Fruit fly (Drosophila melanogaster): ENCODE measurements around the gene CG11134.
A peak's percentile ranks its signal among the peaks of the same experiment; 100 is the strongest.

CG11134 gene

dm6 chrX:13781739-13782502 lies 44.2 kb downstream of the CG11134 start, which contains the start of the genes CtsB and amrt (continued):
- no peak for TF ChIP-seq ase (GFP tag; IDR thresholded peaks at IDR 0.05)
- no peak for TF ChIP-seq CG6272 (GFP tag; IDR thresholded peaks at IDR 0.05)
- peak; percentile 67; the same call in 2 of the 3 replicates for TF ChIP-seq CG34224 (GFP tag; IDR thresholded peaks at IDR 0.05; ENCODE audit: partially characterized antibody)
- TF ChIP-seq slou (GFP tag; optimal IDR thresholded peaks at IDR 0.05), result no peak
- no peak for TF ChIP-seq CG7928 (GFP tag; optimal IDR thresholded peaks at IDR 0.05)
- peak; percentile 18 for TF ChIP-seq tin (GFP tag; optimal IDR thresholded peaks at IDR 0.05)
- TF ChIP-seq croc (GFP tag; conservative IDR thresholded peaks at IDR 0.05), result no peak
- no peak for TF ChIP-seq BtbVII (GFP tag; optimal IDR thresholded peaks at IDR 0.05)
- no peak for TF ChIP-seq CG9215 (GFP tag; IDR thresholded peaks at IDR 0.05)
- peak; percentile 21 for TF ChIP-seq CG17385 (GFP tag; optimal IDR thresholded peaks at IDR 0.05)
- no peak for TF ChIP-seq CG1024 (GFP tag; IDR thresholded peaks at IDR 0.05)
- no peak for TF ChIP-seq CG11504 (tag; optimal IDR thresholded peaks at IDR 0.05)
- no peak for TF ChIP-seq wor (GFP tag; IDR thresholded peaks at IDR 0.05)
- TF ChIP-seq NC2β (GFP tag; optimal IDR thresholded peaks at IDR 0.05), result peak; percentile 1
- no peak for TF ChIP-seq NFAT (GFP tag; IDR thresholded peaks at IDR 0.05)
- TF ChIP-seq Dll (GFP tag; IDR thresholded peaks at IDR 0.05; ENCODE audit: partially characterized antibody), result peak; percentile 88
- TF ChIP-seq Spps (tag; optimal IDR thresholded peaks at IDR 0.05), result no peak
- TF ChIP-seq CG3726 (GFP tag; IDR thresholded peaks at IDR 0.05), result no peak
- TF ChIP-seq pzg (GFP tag; optimal IDR thresholded peaks at IDR 0.05), result peak; percentile 68
- no peak for TF ChIP-seq prd (optimal IDR thresholded peaks at IDR 0.05)
- TF ChIP-seq prd (GFP tag; IDR thresholded peaks at IDR 0.05), result peak; percentile 52; the same call in 1 of the 3 replicates
- peak; percentile 45 for TF ChIP-seq Antp (GFP tag; optimal IDR thresholded peaks at IDR 0.05)
- peak; percentile 44 for TF ChIP-seq stwl (tag; optimal IDR thresholded peaks at IDR 0.05)
- no peak for TF ChIP-seq Ada2b (GFP tag; IDR thresholded peaks at IDR 0.05)
- peak; percentile 7 for TF ChIP-seq Dek (tag; optimal IDR thresholded peaks at IDR 0.05)
- TF ChIP-seq phol (tag; optimal IDR thresholded peaks at IDR 0.05), result peak; percentile 86
- no peak for TF ChIP-seq oc (tag; optimal IDR thresholded peaks at IDR 0.05)
- peak; percentile 18 for TF ChIP-seq CG9609 (GFP tag; optimal IDR thresholded peaks at IDR 0.05)
- TF ChIP-seq emc (GFP tag; optimal IDR thresholded peaks at IDR 0.05), result no peak
- no peak for TF ChIP-seq CG18011 (GFP tag; optimal IDR thresholded peaks at IDR 0.05)
- TF ChIP-seq CG10979 (tag; optimal IDR thresholded peaks at IDR 0.05), result peak; percentile 38
- peak; percentile 68 for TF ChIP-seq slbo (GFP tag; IDR thresholded peaks at IDR 0.05)
- TF ChIP-seq CG8089 (GFP tag; optimal IDR thresholded peaks at IDR 0.05), result peak; percentile 46
- no peak for TF ChIP-seq jing (GFP tag; optimal IDR thresholded peaks at IDR 0.05)
- peak; percentile 43 for TF ChIP-seq Kr (GFP tag; optimal IDR thresholded peaks at IDR 0.05)
- TF ChIP-seq vnd (GFP tag; IDR thresholded peaks at IDR 0.05; ENCODE audit: partially characterized antibody), result peak; percentile 85
- no peak for TF ChIP-seq sc (optimal IDR thresholded peaks at IDR 0.05)
- TF ChIP-seq sc (GFP tag; optimal IDR thresholded peaks at IDR 0.05), result no peak
- peak; percentile 40; the same call in 1 of the 2 replicates for TF ChIP-seq ato (GFP tag; IDR thresholded peaks at IDR 0.05; ENCODE audit: partially characterized antibody)
- no peak for TF ChIP-seq Adf1 (GFP tag; IDR thresholded peaks at IDR 0.05)
- no peak for TF ChIP-seq CG2889 (GFP tag; IDR thresholded peaks at IDR 0.05)
- peak; percentile 34 for TF ChIP-seq twi (tag; optimal IDR thresholded peaks at IDR 0.05)
- TF ChIP-seq CG3281 (GFP tag; optimal IDR thresholded peaks at IDR 0.05), result no peak
- TF ChIP-seq Meics (GFP tag; optimal IDR thresholded peaks at IDR 0.05), result peak; percentile 30
- no peak for TF ChIP-seq CG2199 (GFP tag; IDR thresholded peaks at IDR 0.05)
- TF ChIP-seq CG42726 (GFP tag; IDR thresholded peaks at IDR 0.05; ENCODE audit: partially characterized antibody), result 0 out of 2 replicates have a peak, but pooled peaks have one; percentile 29
- TF ChIP-seq lab (GFP tag; optimal IDR thresholded peaks at IDR 0.05), result peak; percentile 53
- no peak for TF ChIP-seq CG11695 (GFP tag; IDR thresholded peaks at IDR 0.05)
- no peak for TF ChIP-seq CG10654 (GFP tag; optimal IDR thresholded peaks at IDR 0.05)
- TF ChIP-seq CG5245 (GFP tag; optimal IDR thresholded peaks at IDR 0.05), result no peak

All from whole organism, embryonic.